Fruit fly (Drosophila melanogaster): ENCODE data around the gene Pka-C3.

The Pka-C3 gene

dm6 chr3L:15921043-15921621, 33.5 kb downstream of the Pka-C3 start:
- TF ChIP-seq pdm3 (GFP tag; optimal IDR thresholded peaks at IDR 0.05) = peak; percentile 24
- TF ChIP-seq Hr4 (GFP tag; optimal IDR thresholded peaks at IDR 0.05) = peak; percentile 43
- TF ChIP-seq CG34406 (GFP tag; optimal IDR thresholded peaks at IDR 0.05) = peak; percentile 14
- peak; percentile 6 for TF ChIP-seq fkh (GFP tag; optimal IDR thresholded peaks at IDR 0.05)
- 0 out of 3 replicates have a peak, but pooled peaks have one; percentile 20 for TF ChIP-seq CG8119 (GFP tag; IDR thresholded peaks at IDR 0.05)
- TF ChIP-seq CG6163 (GFP tag; IDR thresholded peaks at IDR 0.05) = no peak
- no peak for TF ChIP-seq eg (GFP tag; IDR thresholded peaks at IDR 0.05)
- peak; percentile 44 for TF ChIP-seq CG10631 (GFP tag; optimal IDR thresholded peaks at IDR 0.05)
- TF ChIP-seq esn (GFP tag; optimal IDR thresholded peaks at IDR 0.05) = no peak
- no peak for TF ChIP-seq vri (GFP tag; optimal IDR thresholded peaks at IDR 0.05)
- TF ChIP-seq Eip75B (GFP tag; optimal IDR thresholded peaks at IDR 0.05) = peak; percentile 35
- no peak for TF ChIP-seq salr (GFP tag; optimal IDR thresholded peaks at IDR 0.05)
- no peak for TF ChIP-seq CG6792 (GFP tag; optimal IDR thresholded peaks at IDR 0.05)
- peak; percentile 11 for TF ChIP-seq Smox (GFP tag; optimal IDR thresholded peaks at IDR 0.05)
- no peak for TF ChIP-seq Lpt (GFP tag; optimal IDR thresholded peaks at IDR 0.05)
- no peak for TF ChIP-seq CG8632 (GFP tag; optimal IDR thresholded peaks at IDR 0.05)
- peak; percentile 19 for TF ChIP-seq Hr39 (GFP tag; optimal IDR thresholded peaks at IDR 0.05)
- peak; percentile 16 for TF ChIP-seq CG3919 (GFP tag; optimal IDR thresholded peaks at IDR 0.05)
- TF ChIP-seq Met (GFP tag; optimal IDR thresholded peaks at IDR 0.05) = peak; percentile 41
- TF ChIP-seq fd59A (GFP tag; optimal IDR thresholded peaks at IDR 0.05) = no peak
- TF ChIP-seq ss (GFP tag; optimal IDR thresholded peaks at IDR 0.05) = peak in 1 of 2 experiments; percentile 42
- TF ChIP-seq Ets21C (GFP tag; optimal IDR thresholded peaks at IDR 0.05) = no peak
- TF ChIP-seq cyc (GFP tag; optimal IDR thresholded peaks at IDR 0.05) = no peak
- peak; percentile 71 for TF ChIP-seq svp (GFP tag)
- no peak for TF ChIP-seq Eip93F (GFP tag; optimal IDR thresholded peaks at IDR 0.05)
- 0 out of 2 replicates have a peak, but pooled peaks have one; percentile 17 for TF ChIP-seq CG15336 (GFP tag; IDR thresholded peaks at IDR 0.05)
- TF ChIP-seq Eip78C (GFP tag) = peak; percentile 71
- TF ChIP-seq dac (GFP tag; optimal IDR thresholded peaks at IDR 0.05) = no peak
- no peak for TF ChIP-seq Hr38 (GFP tag; optimal IDR thresholded peaks at IDR 0.05)
- peak; percentile 34 for TF ChIP-seq CG10669 (GFP tag; optimal IDR thresholded peaks at IDR 0.05)
- TF ChIP-seq CG9139 (GFP tag; optimal IDR thresholded peaks at IDR 0.05) = no peak
- no peak for TF ChIP-seq fd85E (GFP tag; optimal IDR thresholded peaks at IDR 0.05)
- TF ChIP-seq achi (GFP tag; optimal IDR thresholded peaks at IDR 0.05) = peak; percentile 42
- peak; percentile 33 for TF ChIP-seq CG6276 (GFP tag; optimal IDR thresholded peaks at IDR 0.05)
- peak; percentile 4 for TF ChIP-seq Ets96B (tag; optimal IDR thresholded peaks at IDR 0.05)
- no peak for TF ChIP-seq CG31627 (GFP tag; optimal IDR thresholded peaks at IDR 0.05)
- TF ChIP-seq Blimp-1 (GFP tag; optimal IDR thresholded peaks at IDR 0.05) = no peak
- TF ChIP-seq CG3032 (tag; optimal IDR thresholded peaks at IDR 0.05) = no peak
- TF ChIP-seq CG8319 (GFP tag; optimal IDR thresholded peaks at IDR 0.05) = no peak
- TF ChIP-seq Sox102F (GFP tag; optimal IDR thresholded peaks at IDR 0.05) = peak; percentile 24
- TF ChIP-seq Gug (GFP tag; IDR thresholded peaks at IDR 0.05) = no peak
- no peak for TF ChIP-seq dsx (GFP tag; optimal IDR thresholded peaks at IDR 0.05; ENCODE audit: poor library complexity, severe bottlenecking)
- peak; percentile 33 for TF ChIP-seq CG6808 (GFP tag; optimal IDR thresholded peaks at IDR 0.05)
- peak; percentile 56 for TF ChIP-seq CG32006 (GFP tag; optimal IDR thresholded peaks at IDR 0.05)
- TF ChIP-seq lz (GFP tag; optimal IDR thresholded peaks at IDR 0.05) = peak; percentile 43
- peak; percentile 36 for TF ChIP-seq spab (GFP tag; optimal IDR thresholded peaks at IDR 0.05)
- TF ChIP-seq net (GFP tag; optimal IDR thresholded peaks at IDR 0.05) = no peak
- TF ChIP-seq acj6 (GFP tag; optimal IDR thresholded peaks at IDR 0.05) = peak; percentile 14
- TF ChIP-seq CG11902 (GFP tag; optimal IDR thresholded peaks at IDR 0.05) = no peak
- TF ChIP-seq CG1621 (tag; optimal IDR thresholded peaks at IDR 0.05) = no peak
- no peak for TF ChIP-seq CG16779 (tag; optimal IDR thresholded peaks at IDR 0.05)
- no peak for TF ChIP-seq CG11762 (GFP tag; optimal IDR thresholded peaks at IDR 0.05; ENCODE audit: insufficient read depth)

Data from whole organism, prepupa.